Fruit fly (Drosophila melanogaster): ENCODE measurements around the gene CG18764.

CG18764 gene

DNA sequence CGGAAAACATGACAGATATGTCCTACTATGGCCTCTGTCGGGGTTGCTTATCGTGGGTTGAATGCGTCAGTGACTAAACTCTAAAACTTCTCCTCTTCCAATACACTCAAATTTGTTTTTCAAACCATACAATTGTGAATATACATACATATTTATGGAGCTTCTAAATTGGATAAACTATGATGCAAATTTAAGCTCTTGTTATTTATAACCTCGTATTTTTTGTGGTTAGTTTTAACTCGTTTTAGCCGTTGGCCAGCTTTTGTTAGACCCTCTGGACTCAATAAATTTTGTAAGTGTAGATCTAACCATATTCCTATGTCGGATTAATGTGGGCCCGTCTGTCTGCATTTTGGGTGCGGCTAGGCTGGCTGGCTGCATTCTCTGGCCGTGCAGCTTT is 9.3 kb upstream of the CG18764 start (continued):
- no peak for TF ChIP-seq sens-2 (GFP tag; IDR thresholded peaks at IDR 0.05)
- TF ChIP-seq Atf-2 (GFP tag; optimal IDR thresholded peaks at IDR 0.05), result peak; percentile 26
- TF ChIP-seq CG9932 (GFP tag; IDR thresholded peaks at IDR 0.05), result no peak
- TF ChIP-seq gcm2 (GFP tag; optimal IDR thresholded peaks at IDR 0.05), result no peak
- peak; percentile 9 for TF ChIP-seq tap (tag; optimal IDR thresholded peaks at IDR 0.05)
- TF ChIP-seq bab2 (GFP tag; optimal IDR thresholded peaks at IDR 0.05), result no peak
- TF ChIP-seq row (GFP tag; IDR thresholded peaks at IDR 0.05), result peak; percentile 38; the same call in 2 of the 3 replicates
- TF ChIP-seq dimm (GFP tag; IDR thresholded peaks at IDR 0.05), result no peak
- no peak for TF ChIP-seq CG3838 (GFP tag; optimal IDR thresholded peaks at IDR 0.05)
- TF ChIP-seq zen2 (GFP tag; IDR thresholded peaks at IDR 0.05; ENCODE audit: partially characterized antibody), result no peak
- TF ChIP-seq sug (tag; optimal IDR thresholded peaks at IDR 0.05), result no peak
- TF ChIP-seq ERR (GFP tag; optimal IDR thresholded peaks at IDR 0.05), result no peak
- TF ChIP-seq CG17829 (tag; optimal IDR thresholded peaks at IDR 0.05), result peak; percentile 72
- TF ChIP-seq CG7556 (GFP tag; optimal IDR thresholded peaks at IDR 0.05), result peak; percentile 49
- TF ChIP-seq Stat92E (GFP tag; optimal IDR thresholded peaks at IDR 0.05), result no peak
- peak; percentile 5 for TF ChIP-seq ind (GFP tag; optimal IDR thresholded peaks at IDR 0.05)
- no peak for TF ChIP-seq CG13775 (GFP tag; optimal IDR thresholded peaks at IDR 0.05)
- no peak for TF ChIP-seq CG7963 (GFP tag; IDR thresholded peaks at IDR 0.05; ENCODE audit: partially characterized antibody)
- TF ChIP-seq schlank (tag; optimal IDR thresholded peaks at IDR 0.05), result no peak
- TF ChIP-seq CG9797 (GFP tag; optimal IDR thresholded peaks at IDR 0.05), result no peak
- TF ChIP-seq onecut (GFP tag; IDR thresholded peaks at IDR 0.05), result 0 out of 2 replicates have a peak, but pooled peaks have one; percentile 8
- no peak for TF ChIP-seq unc-4 (GFP tag; IDR thresholded peaks at IDR 0.05; ENCODE audit: partially characterized antibody)
- no peak for TF ChIP-seq CG18764 (GFP tag; optimal IDR thresholded peaks at IDR 0.05)
- TF ChIP-seq CG33557 (GFP tag; optimal IDR thresholded peaks at IDR 0.05), result peak; percentile 54
- TF ChIP-seq CG10565 (GFP tag; optimal IDR thresholded peaks at IDR 0.05), result no peak
- TF ChIP-seq pnt (GFP tag; optimal IDR thresholded peaks at IDR 0.05), result peak; percentile 28
- TF ChIP-seq CG13287 (GFP tag; IDR thresholded peaks at IDR 0.05; ENCODE audit: partially characterized antibody), result no peak
- TF ChIP-seq CG7357 (GFP tag; IDR thresholded peaks at IDR 0.05), result peak; percentile 40; the same call in 1 of the 3 replicates
- TF ChIP-seq ci (GFP tag; IDR thresholded peaks at IDR 0.05), result no peak; the same call in 2 of the 3 replicates
- no peak for TF ChIP-seq BEAF-32 (GFP tag; optimal IDR thresholded peaks at IDR 0.05)
- no peak for TF ChIP-seq CkIIα-i1 (GFP tag; IDR thresholded peaks at IDR 0.05)
- TF ChIP-seq Aef1 (GFP tag; IDR thresholded peaks at IDR 0.05), result no peak
- TF ChIP-seq caup (GFP tag; optimal IDR thresholded peaks at IDR 0.05; ENCODE audit: severe bottlenecking), result no peak
- peak; percentile 60 for TF ChIP-seq CG6254 (GFP tag; optimal IDR thresholded peaks at IDR 0.05)
- no peak for TF ChIP-seq ftz-f1 (GFP tag; optimal IDR thresholded peaks at IDR 0.05)
- no peak for TF ChIP-seq Vsx1 (GFP tag; optimal IDR thresholded peaks at IDR 0.05)
- no peak for TF ChIP-seq Nf-YC (tag; optimal IDR thresholded peaks at IDR 0.05)
- no peak for TF ChIP-seq dysf (GFP tag; IDR thresholded peaks at IDR 0.05)
- no peak for TF ChIP-seq CG32767 (GFP tag; IDR thresholded peaks at IDR 0.05)
- no peak for TF ChIP-seq Opbp (GFP tag; IDR thresholded peaks at IDR 0.05; ENCODE audit: partially characterized antibody)
- no peak for TF ChIP-seq cwo (GFP tag; optimal IDR thresholded peaks at IDR 0.05)
- TF ChIP-seq E2f1 (GFP tag; IDR thresholded peaks at IDR 0.05), result no peak
- TF ChIP-seq CG4820 (GFP tag; optimal IDR thresholded peaks at IDR 0.05), result peak; percentile 44
- no peak for TF ChIP-seq slp2 (GFP tag; optimal IDR thresholded peaks at IDR 0.05)
- TF ChIP-seq CG17802 (tag; optimal IDR thresholded peaks at IDR 0.05), result peak; percentile 3
- TF ChIP-seq CG7839 (tag; optimal IDR thresholded peaks at IDR 0.05), result peak; percentile 55
- no peak for TF ChIP-seq CG16813 (GFP tag; IDR thresholded peaks at IDR 0.05; ENCODE audit: partially characterized antibody)
- no peak for TF ChIP-seq CG11560 (tag; IDR thresholded peaks at IDR 0.05)
- TF ChIP-seq Sin3A (optimal IDR thresholded peaks at IDR 0.05), result no peak
- TF ChIP-seq CG8478 (optimal IDR thresholded peaks at IDR 0.05), result no peak
- no peak for TF ChIP-seq Dip3 (GFP tag; optimal IDR thresholded peaks at IDR 0.05)
- TF ChIP-seq CG8924 (tag; optimal IDR thresholded peaks at IDR 0.05), result peak; percentile 46
